Worm (Caenorhabditis elegans) whole organism, mixed stage, embryonic: ENCODE measurements around the gene nmy-3.

Experiments used
- bed-3 ChIP-seq: fragments of 200-800 bp; sonication (Bioruptor generic); optimal IDR thresholded peaks from 3 replicates; lab custom pipeline; 2018; ENCODE audit warnings: mild to moderate bottlenecking, missing genetic modification characterization, moderate library complexity, missing compliant biosample characterization
- blmp-1 ChIP-seq: fragments of 150-350 bp; optimal IDR thresholded peaks from 2 replicates; lab custom pipeline; 2014; ENCODE audit warnings: missing biosample characterization, missing genetic modification characterization
- ceh-39 ChIP-seq: fragments of 150-350 bp; optimal IDR thresholded peaks from 2 replicates; lab custom pipeline; 2014; ENCODE audit warnings: missing biosample characterization, missing genetic modification characterization
- ceh-43 ChIP-seq: fragments of 200-800 bp; sonication (Bioruptor generic); optimal IDR thresholded peaks from 2 replicates; lab custom pipeline; 2018; ENCODE audit warnings: mild to moderate bottlenecking, missing genetic modification characterization, moderate library complexity, missing compliant biosample characterization
- ceh-83 ChIP-seq: fragments of 200-800 bp; sonication (Bioruptor generic); optimal IDR thresholded peaks from 2 replicates; lab custom pipeline; 2018; ENCODE audit warnings: mild to moderate bottlenecking, missing genetic modification characterization, missing compliant biosample characterization
- ces-1 ChIP-seq: fragments of 150-350 bp; optimal IDR thresholded peaks from 2 replicates; lab custom pipeline; 2014; ENCODE audit warnings: missing biosample characterization, missing genetic modification reagents, missing genetic modification characterization
- cnd-1 ChIP-seq: fragments of 200-800 bp; sonication (Bioruptor generic); optimal IDR thresholded peaks from 2 replicates; lab custom pipeline; 2018; ENCODE audit warnings: mild to moderate bottlenecking, missing genetic modification characterization, missing compliant biosample characterization
- drap-1 ChIP-seq: fragments of 200-800 bp; sonication (Bioruptor generic); optimal IDR thresholded peaks from 3 replicates; lab custom pipeline; 2018; ENCODE audit warnings: mild to moderate bottlenecking, missing genetic modification characterization, missing compliant biosample characterization
- elt-1 ChIP-seq: sonication (generic microtip); optimal IDR thresholded peaks from 2 replicates; lab custom pipeline; 2017; ENCODE audit warnings: missing genetic modification characterization, mild to moderate bottlenecking, missing compliant biosample characterization, antibody characterized with exemption, moderate library complexity, borderline replicate concordance; ENCODE audit not compliant: insufficient read depth
- elt-3 ChIP-seq: fragments of 150-350 bp; optimal IDR thresholded peaks from 2 replicates; lab custom pipeline; 2014; ENCODE audit warnings: missing biosample characterization, missing genetic modification characterization
- flh-1 ChIP-seq: fragments of 200-800 bp; sonication (Bioruptor generic); optimal IDR thresholded peaks from 2 replicates; lab custom pipeline; 2018; ENCODE audit warnings: mild to moderate bottlenecking, missing genetic modification characterization, moderate library complexity, missing compliant biosample characterization
- ham-2 ChIP-seq: fragments of 200-800 bp; sonication (Bioruptor generic); optimal IDR thresholded peaks from 2 replicates; lab custom pipeline; 2018; ENCODE audit warnings: mild to moderate bottlenecking, missing genetic modification characterization, missing compliant biosample characterization
- hlh-1 ChIP-seq: fragments of 150-350 bp; optimal IDR thresholded peaks from 2 replicates; lab custom pipeline; 2014; ENCODE audit warnings: missing biosample characterization, missing genetic modification reagents, missing genetic modification characterization
- lin-13 ChIP-seq: fragments of 150-350 bp; optimal IDR thresholded peaks from 2 replicates; lab custom pipeline; 2014; ENCODE audit warnings: missing biosample characterization, missing genetic modification characterization
- lin-32 ChIP-seq: fragments of 200-800 bp; sonication (Bioruptor generic); optimal IDR thresholded peaks from 2 replicates; lab custom pipeline; 2018; ENCODE audit warnings: mild to moderate bottlenecking, missing genetic modification characterization, missing compliant biosample characterization
- lsy-2 ChIP-seq: fragments of 150-350 bp; optimal IDR thresholded peaks from 2 replicates; lab custom pipeline; 2014; ENCODE audit warnings: missing biosample characterization, missing genetic modification characterization
- mab-5 ChIP-seq: fragments of 150-350 bp; optimal IDR thresholded peaks from 2 replicates; lab custom pipeline; 2014; ENCODE audit warnings: missing biosample characterization, missing genetic modification characterization
- mep-1 ChIP-seq: fragments of 150-350 bp; optimal IDR thresholded peaks from 2 replicates; lab custom pipeline; 2017; ENCODE audit warnings: missing biosample characterization, missing genetic modification reagents, missing genetic modification characterization, inconsistent platforms
- mls-2 ChIP-seq: sonication (generic microtip); optimal IDR thresholded peaks from 2 replicates; lab custom pipeline; 2016; ENCODE audit warnings: mild to moderate bottlenecking, missing genetic modification characterization, moderate library complexity, missing compliant biosample characterization
- nhr-12 ChIP-seq: fragments of 150-350 bp; optimal IDR thresholded peaks from 2 replicates; lab custom pipeline; 2014; ENCODE audit warnings: missing biosample characterization, missing genetic modification characterization
- nhr-2 ChIP-seq: fragments of 150-350 bp; optimal IDR thresholded peaks from 2 replicates; lab custom pipeline; 2014; ENCODE audit warnings: missing biosample characterization, missing genetic modification characterization
- nhr-237 ChIP-seq: fragments of 150-350 bp; optimal IDR thresholded peaks from 2 replicates; lab custom pipeline; 2014; ENCODE audit warnings: missing biosample characterization, missing genetic modification characterization
- nhr-28 ChIP-seq: fragments of 150-350 bp; optimal IDR thresholded peaks from 2 replicates; lab custom pipeline; 2014; ENCODE audit warnings: missing biosample characterization, missing genetic modification characterization
- nhr-76 ChIP-seq: sonication (generic microtip); optimal IDR thresholded peaks from 2 replicates; lab custom pipeline; 2017; ENCODE audit warnings: missing biosample characterization, missing genetic modification characterization
- pha-4 ChIP-seq: fragments of 150-350 bp; optimal IDR thresholded peaks from 2 replicates; lab custom pipeline; 2018; ENCODE audit warnings: missing biosample characterization, missing genetic modification reagents, missing genetic modification characterization
- sem-2 ChIP-seq: fragments of 200-800 bp; sonication (Bioruptor generic); optimal IDR thresholded peaks from 2 replicates; lab custom pipeline; 2018; ENCODE audit warnings: mild to moderate bottlenecking, missing genetic modification characterization, missing compliant biosample characterization
- snpc-4 ChIP-seq: fragments of 150-350 bp; optimal IDR thresholded peaks from 2 replicates; lab custom pipeline; 2014; ENCODE audit warnings: missing biosample characterization, missing genetic modification characterization
- sptf-1 ChIP-seq: sonication (generic microtip); optimal IDR thresholded peaks from 2 replicates; lab custom pipeline; 2017; ENCODE audit warnings: mild to moderate bottlenecking, missing genetic modification characterization, moderate library complexity, missing compliant biosample characterization
- tbx-8 ChIP-seq: fragments of 200-800 bp; sonication (Bioruptor generic); optimal IDR thresholded peaks from 2 replicates; lab custom pipeline; 2018; ENCODE audit warnings: mild to moderate bottlenecking, missing genetic modification characterization, moderate library complexity, missing compliant biosample characterization
- unc-120 ChIP-seq: sonication (generic microtip); optimal IDR thresholded peaks from 2 replicates; lab custom pipeline; 2017; ENCODE audit warnings: missing genetic modification characterization, missing compliant biosample characterization; ENCODE audit not compliant: poor library complexity, severe bottlenecking
- unc-39 ChIP-seq: fragments of 150-350 bp; optimal IDR thresholded peaks from 2 replicates; lab custom pipeline; 2014; ENCODE audit warnings: missing biosample characterization, missing genetic modification characterization
- unc-62 ChIP-seq: fragments of 150-350 bp; optimal IDR thresholded peaks from 2 replicates; lab custom pipeline; 2014; ENCODE audit warnings: missing biosample characterization, missing genetic modification reagents, missing genetic modification characterization
- zip-8 ChIP-seq: fragments of 150-350 bp; optimal IDR thresholded peaks from 2 replicates; lab custom pipeline; 2014; ENCODE audit warnings: missing biosample characterization, missing genetic modification characterization
- ztf-11 ChIP-seq: fragments of 150-350 bp; optimal IDR thresholded peaks from 2 replicates; lab custom pipeline; 2014; ENCODE audit warnings: missing biosample characterization, missing genetic modification characterization

nmy-3 gene

DNA sequence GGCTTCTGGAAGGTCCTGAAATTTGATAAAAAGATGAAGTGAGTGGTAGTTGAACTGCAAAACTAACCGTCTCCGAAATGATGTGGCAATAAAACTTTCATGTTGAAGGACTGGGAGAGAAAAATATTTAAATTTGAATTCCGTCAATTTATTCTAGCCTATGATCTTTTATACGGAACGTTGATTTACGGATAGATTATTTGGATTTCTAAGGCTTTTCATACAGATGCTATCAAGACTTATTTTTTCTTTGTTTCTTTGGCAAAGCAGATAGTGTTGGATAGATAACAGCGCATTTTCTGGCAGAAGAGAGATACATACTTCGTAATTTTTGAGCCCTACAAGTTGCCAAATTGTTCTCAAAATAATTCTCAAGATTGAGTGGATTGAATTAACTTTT is 29.7 kb downstream of the nmy-3 start, which contains the start of gene F49C12.4:
Gene F49C12.4 (minus strand): TSS at position 101 of the 400 bp plus-strand sequence.
- TF ChIP-seq nhr-76 (tag; lab: Kevin White, UChicago) (no peak), pha-4 (tag; lab: Kevin White, UChicago) (no peak), elt-1 (tag; lab: Kevin White, UChicago) (peak; percentile 61)
- TF ChIP-seq, all 35 proteins: peak for 1

DNA sequence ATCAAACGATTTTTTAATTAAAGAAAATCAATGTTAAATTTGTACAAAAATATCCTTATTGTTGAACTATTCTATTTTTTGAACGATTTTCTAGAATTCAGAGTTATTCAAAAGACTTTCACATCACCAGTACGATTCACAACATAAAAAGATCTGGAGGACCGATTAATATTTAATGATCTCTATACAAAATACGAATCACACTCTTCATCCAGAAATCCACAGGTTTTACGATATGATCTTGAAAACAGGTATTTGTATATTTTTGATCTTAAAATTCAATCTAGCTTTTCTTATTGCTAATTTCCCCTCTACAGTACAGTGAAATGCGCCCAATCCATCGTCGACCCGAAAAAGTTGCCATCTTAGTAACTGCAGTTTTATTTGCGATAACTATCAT is 30.3 kb downstream of the nmy-3 start, which contains the start of gene F49C12.5:
Gene F49C12.5 (plus strand): TSS at position 301 of the 400 bp plus-strand sequence.
- no peak for TF ChIP-seq lsy-2
- no peak for TF ChIP-seq zip-8 (tag; lab: Kevin White, UChicago)
- TF ChIP-seq blmp-1 (tag; lab: Kevin White, UChicago): no peak
- no peak for TF ChIP-seq ces-1 (GFP tag; lab: Kevin White, UChicago)
- TF ChIP-seq ceh-39 (tag; lab: Kevin White, UChicago): no peak
- TF ChIP-seq ceh-83: no peak
- no peak for TF ChIP-seq tbx-8
- TF ChIP-seq nhr-237 (tag; lab: Kevin White, UChicago): no peak
- no peak for TF ChIP-seq nhr-12
- no peak for TF ChIP-seq elt-3 (tag; lab: Kevin White, UChicago)
- TF ChIP-seq mab-5 (tag; lab: Kevin White, UChicago): no peak
- no peak for TF ChIP-seq snpc-4 (tag; lab: Kevin White, UChicago)
- TF ChIP-seq cnd-1 (tag; lab: Kevin White, UChicago): no peak
- no peak for TF ChIP-seq nhr-76 (tag; lab: Kevin White, UChicago)
- no peak for TF ChIP-seq drap-1
- no peak for TF ChIP-seq mls-2 (tag; lab: Kevin White, UChicago)

DNA sequence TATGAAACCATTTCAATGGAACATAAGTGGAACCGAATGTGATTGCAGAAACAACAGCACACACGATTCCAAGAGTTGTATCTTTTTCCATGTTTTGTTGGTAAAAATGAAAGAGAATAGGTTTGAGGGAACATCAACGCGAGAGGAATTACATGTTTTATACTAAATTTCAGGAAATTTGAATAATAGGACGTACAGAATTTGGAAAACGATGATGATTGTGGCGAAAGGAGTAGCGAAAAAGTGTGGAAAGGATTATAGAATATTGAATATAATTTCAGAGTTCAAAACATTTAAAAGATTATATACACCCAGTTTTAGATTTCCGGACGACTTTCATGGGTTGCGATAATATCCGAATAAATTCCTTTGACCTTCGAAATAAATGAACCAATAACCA is 34.7 kb downstream of the nmy-3 start, which contains the start of gene F49C12.6:
Gene F49C12.6 (minus strand): TSS at position 101 of the 400 bp plus-strand sequence.
- TF ChIP-seq mep-1 (tag; lab: Kevin White, UChicago) (no peak), bed-3 (GFP tag; lab: Kevin White, UChicago) (no peak), lsy-2 (no peak), cnd-1 (tag; lab: Kevin White, UChicago) (no peak), nhr-12 (no peak), ceh-83 (no peak), pha-4 (tag; lab: Kevin White, UChicago) (no peak)

DNA sequence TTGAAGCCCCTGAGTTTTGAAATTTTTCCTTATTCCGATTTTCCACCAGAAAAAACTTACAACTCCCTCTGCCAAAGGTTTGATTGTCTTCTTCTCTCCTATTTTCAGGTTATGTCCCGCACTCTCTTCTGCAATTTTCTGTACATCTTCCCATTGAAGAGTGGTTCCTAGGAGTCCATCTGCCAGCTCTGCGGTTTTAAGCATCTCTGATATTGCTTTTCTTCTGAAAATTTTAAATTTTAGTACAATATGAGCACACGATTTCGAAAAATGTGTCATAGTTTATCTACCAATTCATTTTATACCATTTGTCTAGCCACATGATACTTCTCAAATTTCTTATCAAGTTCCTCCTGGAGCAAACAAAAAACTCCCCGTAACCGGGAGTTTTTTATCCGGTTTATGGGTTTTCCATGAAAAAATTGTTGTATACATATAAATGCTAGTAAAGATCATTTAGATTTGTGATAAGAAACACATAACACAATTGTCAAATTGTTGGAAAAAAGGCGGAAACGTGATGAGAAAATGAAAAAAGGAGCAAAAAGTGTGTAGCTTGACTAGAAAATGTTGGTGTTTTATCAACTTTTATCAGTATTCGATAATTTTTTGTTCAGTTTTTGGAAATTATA is 36.8 kb downstream of the nmy-3 start:
- TF ChIP-seq unc-62 (no peak), ceh-39 (tag; lab: Kevin White, UChicago) (no peak), flh-1 (GFP tag; lab: Kevin White, UChicago) (no peak), nhr-2 (tag; lab: Kevin White, UChicago) (no peak), snpc-4 (tag; lab: Kevin White, UChicago) (no peak), elt-3 (tag; lab: Kevin White, UChicago) (no peak), ztf-11 (tag; lab: Kevin White, UChicago) (no peak), zip-8 (tag; lab: Kevin White, UChicago) (no peak), unc-39 (tag; lab: Kevin White, UChicago) (no peak), hlh-1 (tag; lab: Kevin White, UChicago) (no peak), nhr-76 (tag; lab: Kevin White, UChicago) (no peak), pha-4 (tag; lab: Kevin White, UChicago) (no peak), ceh-43 (GFP tag; lab: Kevin White, UChicago) (no peak), mep-1 (tag; lab: Kevin White, UChicago) (no peak), lin-32 (no peak)

DNA sequence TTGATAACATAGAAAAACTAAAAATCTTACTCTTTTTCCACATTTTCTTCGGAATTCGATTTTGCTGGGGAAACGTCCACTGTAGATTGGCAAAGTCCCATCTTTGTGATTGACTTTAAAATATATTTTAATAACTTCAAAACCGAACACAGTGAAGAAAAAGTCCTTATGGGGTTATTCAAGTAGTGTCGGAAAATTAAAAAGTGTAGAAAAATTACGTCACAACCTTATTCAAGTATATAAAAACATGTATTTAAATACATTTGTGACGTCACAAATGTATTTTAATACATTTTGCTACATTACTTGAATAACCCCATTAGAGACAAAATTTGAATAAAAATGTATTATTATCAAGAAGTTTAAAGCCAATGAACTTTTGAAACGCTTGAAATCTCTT is 38.5 kb downstream of the nmy-3 start, which contains the start of gene F49C12.7:
Gene F49C12.7 (minus strand): TSS at position 101 of the 400 bp plus-strand sequence.
- peak; percentile 89 for TF ChIP-seq zip-8 (tag; lab: Kevin White, UChicago)
- TF ChIP-seq, all 35 proteins: peak for 1; not testable (repeated sequence) for 34

DNA sequence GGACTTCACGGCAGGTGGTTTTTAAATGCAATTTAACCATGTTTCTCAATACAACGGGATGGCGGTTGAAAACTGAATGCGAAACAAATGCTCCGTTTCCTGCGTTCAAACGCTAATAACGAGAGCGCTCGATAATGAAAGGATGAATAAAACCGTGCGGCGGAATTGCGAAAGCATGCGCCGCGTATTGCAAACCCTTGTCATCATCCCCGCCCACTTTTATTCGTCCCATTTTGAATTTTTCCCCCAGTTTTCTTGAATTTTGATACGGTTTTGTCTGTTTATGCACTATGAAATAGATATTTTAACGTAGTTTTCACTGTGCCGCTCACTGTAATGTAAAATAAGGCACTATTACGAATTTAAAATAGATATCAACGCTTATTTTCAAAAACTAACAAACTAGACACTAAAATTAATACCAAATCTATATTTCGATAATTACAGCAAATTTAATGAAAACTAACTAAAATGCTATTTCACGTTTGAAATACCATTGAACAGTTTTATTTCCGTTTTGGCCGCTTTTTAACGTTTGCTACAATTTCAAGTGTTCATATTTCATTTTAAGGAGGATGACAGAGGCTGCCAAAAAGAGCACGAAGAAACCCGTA is 41.9 kb downstream of the nmy-3 start, which contains the start of the genes F49C12.9 and rpn-7:
Gene F49C12.9 (minus strand): TSS at position 148 of the 614 bp plus-strand sequence.
Gene rpn-7 (plus strand): TSS at position 564 of the 614 bp plus-strand sequence.
- TF ChIP-seq bed-3 (GFP tag; lab: Kevin White, UChicago) (peak; percentile 37), lsy-2 (peak; percentile 37), blmp-1 (tag; lab: Kevin White, UChicago) (no peak), cnd-1 (tag; lab: Kevin White, UChicago) (peak; percentile 62), ham-2 (no peak), lin-32 (no peak), elt-3 (tag; lab: Kevin White, UChicago) (no peak), flh-1 (GFP tag; lab: Kevin White, UChicago) (peak; percentile 7), nhr-237 (tag; lab: Kevin White, UChicago) (peak; percentile 16), unc-39 (tag; lab: Kevin White, UChicago) (no peak), hlh-1 (tag; lab: Kevin White, UChicago) (peak; percentile 67), sem-2 (GFP tag; lab: Kevin White, UChicago) (peak; percentile 36), unc-62 (no peak), elt-1 (tag; lab: Kevin White, UChicago) (peak; percentile 36), nhr-2 (tag; lab: Kevin White, UChicago) (no peak), unc-120 (tag; lab: Kevin White, UChicago) (no peak), nhr-28 (tag; lab: Kevin White, UChicago) (no peak), pha-4 (tag; lab: Kevin White, UChicago) (peak; percentile 7), ceh-43 (GFP tag; lab: Kevin White, UChicago) (peak; percentile 81), nhr-12 (peak; percentile 35), lin-13 (no peak), drap-1 (peak; percentile 73), sptf-1 (peak; percentile 85), nhr-76 (tag; lab: Kevin White, UChicago) (peak; percentile 1)
